Worm (Caenorhabditis elegans) whole organism, young adult: ENCODE results near the gene T27F7.12.

ENCODE experiments used
- C06A6.2 ChIP-seq: fragments of 200-800 bp; sonication (Bioruptor generic); conservative IDR thresholded peaks from 2 replicates; pipeline ENCODE4 v1.3.6; 2022; ENCODE audit warnings: missing genetic modification characterization, missing compliant biosample characterization
- F33H1.4 ChIP-seq: fragments of 200-800 bp; sonication (Bioruptor generic); IDR thresholded peaks from 2 replicates; pipeline ENCODE4 v1.3.6; 2022; ENCODE audit warnings: missing genetic modification reagents, missing genetic modification characterization, missing compliant biosample characterization
- Y95B8A.8 ChIP-seq: fragments of 200-800 bp; sonication (Bioruptor generic); IDR thresholded peaks from 2 replicates; pipeline ENCODE4 v1.3.6; 2022; ENCODE audit warnings: missing genetic modification reagents, missing genetic modification characterization, missing compliant biosample characterization
- attf-5 ChIP-seq: fragments of 200-800 bp; sonication (Bioruptor generic); optimal IDR thresholded peaks from 2 replicates; lab custom pipeline; 2018; ENCODE audit warnings: mild to moderate bottlenecking, missing genetic modification characterization, missing compliant biosample characterization
- ceh-27 ChIP-seq: fragments of 200-800 bp; sonication (Bioruptor generic); optimal IDR thresholded peaks from 2 replicates; lab custom pipeline; 2018; ENCODE audit warnings: mild to moderate bottlenecking, missing genetic modification characterization, moderate library complexity, missing compliant biosample characterization
- efl-1 ChIP-seq: fragments of 150-350 bp; optimal IDR thresholded peaks from 2 replicates; lab custom pipeline; 2014; ENCODE audit warnings: missing biosample characterization, missing genetic modification reagents, missing genetic modification characterization
- ets-4 ChIP-seq: fragments of 200-800 bp; sonication (Bioruptor generic); optimal IDR thresholded peaks from 2 replicates; lab custom pipeline; 2018; ENCODE audit warnings: mild to moderate bottlenecking, missing genetic modification characterization, missing compliant biosample characterization
- lin-35 ChIP-seq, 3 experiments: fragments of 150-350 bp in 2 of 3; sonication (generic microtip) in 1 of 3; optimal IDR thresholded peaks; 2 replicates each; lab custom pipeline; 2014 to 2018; ENCODE audit warnings: missing biosample characterization in 3 of 3, missing genetic modification characterization in 3 of 3, missing genetic modification reagents in 3 of 3
- mxl-1 ChIP-seq: sonication (generic microtip); optimal IDR thresholded peaks from 2 replicates; lab custom pipeline; 2016; ENCODE audit warnings: missing genetic modification characterization, missing compliant biosample characterization
- nfya-1 ChIP-seq: sonication (generic microtip); optimal IDR thresholded peaks from 2 replicates; lab custom pipeline; 2017; ENCODE audit warnings: antibody characterized with exemption, missing compliant biosample characterization, missing genetic modification characterization, borderline replicate concordance; ENCODE audit not compliant: insufficient read depth
- nhr-27 ChIP-seq: fragments of 200-800 bp; sonication (Bioruptor generic); optimal IDR thresholded peaks from 2 replicates; lab custom pipeline; 2018; ENCODE audit warnings: mild to moderate bottlenecking, missing genetic modification characterization, moderate library complexity, missing compliant biosample characterization
- pha-4 ChIP-seq: fragments of 150-350 bp; sonication (generic microtip); optimal IDR thresholded peaks from 2 replicates; lab custom pipeline; 2014; ENCODE audit warnings: missing biosample characterization, missing genetic modification reagents, missing genetic modification characterization
- rcor-1 ChIP-seq: fragments of 200-800 bp; sonication (Bioruptor generic); IDR thresholded peaks from 2 replicates; pipeline ENCODE4 v1.3.6; 2022; ENCODE audit warnings: missing genetic modification reagents, missing genetic modification characterization, missing compliant biosample characterization
- ztf-25 ChIP-seq: fragments of 200-800 bp; sonication (Bioruptor generic); IDR thresholded peaks from 2 replicates; pipeline ENCODE4 v1.3.6; 2022; ENCODE audit warnings: missing genetic modification reagents, missing genetic modification characterization, missing compliant biosample characterization

DNA sequence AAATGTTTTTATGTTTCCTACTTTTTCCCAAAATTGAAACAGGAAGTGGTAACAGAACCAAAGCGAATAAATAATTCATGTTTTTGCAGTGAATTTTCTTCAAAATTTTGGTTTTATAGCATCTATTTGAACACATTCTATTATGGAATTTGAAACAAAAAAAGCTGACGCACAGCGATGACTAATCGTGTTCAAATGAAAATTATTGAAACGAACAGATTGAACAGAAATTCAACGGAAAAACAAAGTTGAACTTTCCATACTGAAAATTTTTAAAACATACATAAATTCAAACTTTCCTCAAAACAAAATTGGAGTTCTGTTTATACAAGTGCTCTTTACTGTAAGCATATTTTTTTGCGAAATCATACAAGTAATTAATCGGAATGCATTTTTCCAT is 22.1 kb downstream of the T27F7.12 start, which contains the start of gene F59A6.12:
- TF ChIP-seq C06A6.2 (GFP tag; lab: Robert Waterston, UW) (no peak), lin-35 (GFP tag; optimal IDR thresholded peaks at IDR 0.05; lab: Kevin White, UChicago) (no peak), ztf-25 (GFP tag; lab: Robert Waterston, UW) (no peak), Y95B8A.8 (no peak), ets-4 (GFP tag; lab: Kevin White, UChicago) (no peak), ceh-27 (GFP tag; lab: Kevin White, UChicago) (no peak), nhr-27 (no peak), nfya-1 (tag; lab: Kevin White, UChicago) (no peak), rcor-1 (GFP tag; lab: Robert Waterston, UW) (no peak), pha-4 (no peak), mxl-1 (tag; lab: Kevin White, UChicago) (no peak), efl-1 (GFP tag; lab: Kevin White, UChicago) (no peak), attf-5 (GFP tag; lab: Kevin White, UChicago) (no peak), F33H1.4 (GFP tag; lab: Robert Waterston, UW) (no peak)
